Fruit fly (Drosophila melanogaster): ENCODE results near the gene Boh2.

Boh2 gene

DNA sequence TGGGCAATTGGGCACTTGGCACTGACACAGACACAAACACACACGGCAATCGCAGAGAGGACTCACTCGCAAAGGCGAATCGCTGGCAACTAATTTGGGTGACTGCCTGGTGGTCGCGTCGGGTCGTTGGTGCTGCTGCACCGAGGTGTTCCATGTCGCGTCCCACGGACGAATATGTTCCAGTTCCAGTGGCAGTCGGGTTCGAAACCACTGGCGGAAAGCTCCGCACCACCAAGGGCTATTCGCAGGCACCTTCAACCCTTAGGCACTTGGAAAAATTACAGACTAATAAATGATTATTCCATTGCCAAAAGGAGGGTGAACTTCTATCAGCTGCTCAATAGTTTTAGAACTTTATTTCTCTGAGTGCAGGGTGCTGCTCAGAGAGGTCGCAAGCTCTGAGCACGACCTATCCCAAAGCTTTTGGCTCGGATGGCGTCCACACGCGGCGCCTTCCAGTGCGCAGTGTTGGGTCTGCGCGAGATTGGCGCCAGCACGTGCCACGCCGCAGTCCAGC lies 24.7 kb downstream of the Boh2 start, which contains the start of gene Ca-beta (continued):
- TF ChIP-seq CG12299 (tag; optimal IDR thresholded peaks at IDR 0.05) (no peak), CG10366 (GFP tag; IDR thresholded peaks at IDR 0.05) (peak; percentile 35; the same call in 1 of the 2 replicates), CG4328 (GFP tag; optimal IDR thresholded peaks at IDR 0.05) (no peak), CG6765 (GFP tag; optimal IDR thresholded peaks at IDR 0.05) (peak; percentile 38), ab (GFP tag; optimal IDR thresholded peaks at IDR 0.05) (peak; percentile 64), Pdp1 (GFP tag; optimal IDR thresholded peaks at IDR 0.05) (peak in 1 of 2 experiments; percentile 7), jumu (GFP tag; optimal IDR thresholded peaks at IDR 0.05) (peak; percentile 29), lab (GFP tag; optimal IDR thresholded peaks at IDR 0.05) (peak; percentile 82), CG6791 (GFP tag; IDR thresholded peaks at IDR 0.05; ENCODE audit: partially characterized antibody) (no peak), CG32772 (GFP tag; IDR thresholded peaks at IDR 0.05) (peak; percentile 37; the same call in 1 of the 2 replicates), Ptx1 (GFP tag; IDR thresholded peaks at IDR 0.05) (peak; percentile 37), CG9817 (tag; optimal IDR thresholded peaks at IDR 0.05) (peak; percentile 35), amos (GFP tag; IDR thresholded peaks at IDR 0.05; ENCODE audit: partially characterized antibody) (no peak), mld (GFP tag; IDR thresholded peaks at IDR 0.05; ENCODE audit: partially characterized antibody) (no peak), CG10543 (GFP tag; optimal IDR thresholded peaks at IDR 0.05) (peak; percentile 71), Deaf1 (tag; optimal IDR thresholded peaks at IDR 0.05) (peak; percentile 70), HHEX (GFP tag; optimal IDR thresholded peaks at IDR 0.05) (peak; percentile 40), jing (GFP tag; optimal IDR thresholded peaks at IDR 0.05) (no peak), CG7556 (GFP tag; optimal IDR thresholded peaks at IDR 0.05) (peak; percentile 53), TFAM (GFP tag; optimal IDR thresholded peaks at IDR 0.05) (no peak), CG13775 (GFP tag; optimal IDR thresholded peaks at IDR 0.05) (no peak), p53 (GFP tag; optimal IDR thresholded peaks at IDR 0.05) (no peak), fd96Cb (tag; optimal IDR thresholded peaks at IDR 0.05) (no peak), jigr1 (GFP tag; IDR thresholded peaks at IDR 0.05) (no peak), CG14860 (GFP tag; IDR thresholded peaks at IDR 0.05; ENCODE audit: partially characterized antibody) (no peak), CG15011 (GFP tag; optimal IDR thresholded peaks at IDR 0.05) (peak; percentile 15), schlank (tag; optimal IDR thresholded peaks at IDR 0.05) (peak; percentile 30), Atf6 (GFP tag; IDR thresholded peaks at IDR 0.05) (peak; percentile 56), CG10654 (GFP tag; optimal IDR thresholded peaks at IDR 0.05) (no peak), Kr (GFP tag; optimal IDR thresholded peaks at IDR 0.05) (no peak), kah (GFP tag; optimal IDR thresholded peaks at IDR 0.05) (no peak), CG12155 (GFP tag; optimal IDR thresholded peaks at IDR 0.05) (no peak), CG13424 (tag; optimal IDR thresholded peaks at IDR 0.05) (peak; percentile 45), ken (GFP tag; IDR thresholded peaks at IDR 0.05) (0 out of 3 replicates have a peak, but pooled peaks have one; percentile 28), Meics (GFP tag; optimal IDR thresholded peaks at IDR 0.05) (peak; percentile 75), Dip2 (GFP tag; IDR thresholded peaks at IDR 0.05) (no peak), sob (GFP tag; IDR thresholded peaks at IDR 0.05) (peak; percentile 73), Nf-YC (tag; optimal IDR thresholded peaks at IDR 0.05) (peak; percentile 26), bowl (GFP tag; IDR thresholded peaks at IDR 0.05) (no peak), Fer1 (GFP tag; optimal IDR thresholded peaks at IDR 0.05) (peak; percentile 83), Dbx (GFP tag; IDR thresholded peaks at IDR 0.05) (peak; percentile 76), CG8924 (tag; optimal IDR thresholded peaks at IDR 0.05) (peak; percentile 21), tup (GFP tag; optimal IDR thresholded peaks at IDR 0.05) (peak; percentile 10), ham (GFP tag; IDR thresholded peaks at IDR 0.05) (no peak), abd-A (tag; optimal IDR thresholded peaks at IDR 0.05) (peak; percentile 49), CG17359 (tag; optimal IDR thresholded peaks at IDR 0.05) (peak; percentile 43), sug (tag; optimal IDR thresholded peaks at IDR 0.05) (peak; percentile 24), CG1024 (GFP tag; IDR thresholded peaks at IDR 0.05) (no peak), vfl (GFP tag; optimal IDR thresholded peaks at IDR 0.05) (peak; percentile 5), CG18619 (GFP tag; optimal IDR thresholded peaks at IDR 0.05) (peak; percentile 22)

Measured in whole organism, embryonic.